Fruit fly (Drosophila melanogaster) whole organism, embryonic: Measurements from ENCODE around the gene NijB.

Experiments used
- B-H1 ChIP-seq: fragments of 200-800 bp; sonication (Bioruptor generic); IDR thresholded peaks from 3 replicates; pipeline ENCODE4 v1.3.6; 2022; ENCODE audit warnings: missing biosample characterization, missing genetic modification characterization
- CG10147 ChIP-seq: fragments of 200-800 bp; sonication (Bioruptor generic); optimal IDR thresholded peaks from 2 replicates; lab custom pipeline; 2019; ENCODE audit warnings: missing biosample characterization, mild to moderate bottlenecking, missing genetic modification characterization, moderate library complexity
- CG10979 ChIP-seq: fragments of 200-800 bp; sonication (Bioruptor generic); optimal IDR thresholded peaks from 2 replicates; lab custom pipeline; 2018; ENCODE audit warnings: missing biosample characterization, mild to moderate bottlenecking, missing genetic modification characterization, moderate library complexity
- CG12942 ChIP-seq: fragments of 200-800 bp; sonication (Bioruptor generic); optimal IDR thresholded peaks from 3 replicates; lab custom pipeline; 2016; ENCODE audit warnings: missing biosample characterization, missing genetic modification characterization
- CG13123 ChIP-seq: fragments of 200-800 bp; sonication (Bioruptor generic); optimal IDR thresholded peaks from 2 replicates; lab custom pipeline; 2016; ENCODE audit warnings: missing biosample characterization, missing genetic modification characterization
- CG13287 ChIP-seq: fragments of 200-800 bp; sonication (Bioruptor generic); IDR thresholded peaks from 2 replicates; pipeline ENCODE4 v1.3.6; 2022; ENCODE audit warnings: missing biosample characterization, missing genetic modification characterization; ENCODE audit not compliant: partially characterized antibody
- CG13775 ChIP-seq: fragments of 200-800 bp; sonication (Bioruptor generic); optimal IDR thresholded peaks from 3 replicates; lab custom pipeline; 2017; ENCODE audit warnings: missing biosample characterization, mild to moderate bottlenecking, missing genetic modification characterization
- CG14710 ChIP-seq: fragments of 200-800 bp; sonication (Bioruptor generic); optimal IDR thresholded peaks from 3 replicates; lab custom pipeline; 2019; ENCODE audit warnings: missing biosample characterization, mild to moderate bottlenecking, missing genetic modification characterization, moderate library complexity
- CG15269 ChIP-seq: fragments of 200-800 bp; sonication (Bioruptor generic); optimal IDR thresholded peaks from 2 replicates; lab custom pipeline; 2018; ENCODE audit warnings: missing biosample characterization, mild to moderate bottlenecking, missing genetic modification characterization, moderate library complexity
- CG15696 ChIP-seq: fragments of 200-800 bp; sonication (Bioruptor generic); optimal IDR thresholded peaks from 2 replicates; lab custom pipeline; 2019; ENCODE audit warnings: missing biosample characterization, mild to moderate bottlenecking, missing genetic modification characterization, moderate library complexity
- CG17359 ChIP-seq: fragments of 200-800 bp; sonication (Bioruptor generic); optimal IDR thresholded peaks from 3 replicates; lab custom pipeline; 2018; ENCODE audit warnings: missing biosample characterization, mild to moderate bottlenecking, missing genetic modification characterization, moderate library complexity
- CG18599 ChIP-seq: fragments of 200-800 bp; sonication (Bioruptor generic); optimal IDR thresholded peaks from 3 replicates; lab custom pipeline; 2017; ENCODE audit warnings: missing biosample characterization, missing genetic modification characterization, mild to moderate bottlenecking, moderate library complexity, missing genetic modification reagents
- CG2712 ChIP-seq: fragments of 200-800 bp; optimal IDR thresholded peaks from 3 replicates; lab custom pipeline; 2019; ENCODE audit warnings: missing biosample characterization, mild to moderate bottlenecking, missing genetic modification characterization, moderate library complexity
- CG34224 ChIP-seq: fragments of 200-800 bp; sonication (Bioruptor generic); IDR thresholded peaks from 3 replicates; pipeline ENCODE4 v1.3.6; 2022; ENCODE audit warnings: missing biosample characterization, missing genetic modification characterization; ENCODE audit not compliant: partially characterized antibody
- CG3847 ChIP-seq: fragments of 200-800 bp; sonication (Bioruptor generic); IDR thresholded peaks from 2 replicates; pipeline ENCODE4 v1.3.6; 2022; ENCODE audit warnings: missing biosample characterization, missing genetic modification characterization
- CG4617 ChIP-seq: fragments of 200-800 bp; sonication (Bioruptor generic); optimal IDR thresholded peaks from 3 replicates; lab custom pipeline; 2016; ENCODE audit warnings: missing biosample characterization, missing genetic modification characterization, borderline replicate concordance
- CG6254 ChIP-seq: fragments of 200-800 bp; sonication (Bioruptor generic); optimal IDR thresholded peaks from 3 replicates; lab custom pipeline; 2017; ENCODE audit warnings: mild to moderate bottlenecking, missing biosample characterization, missing genetic modification reagents, missing genetic modification characterization
- CG6689 ChIP-seq: fragments of 200-800 bp; sonication (Bioruptor generic); IDR thresholded peaks from 2 replicates; pipeline ENCODE4 v1.3.6; 2022; ENCODE audit warnings: missing biosample characterization, missing genetic modification characterization
- CG7556 ChIP-seq: fragments of 200-800 bp; sonication (Bioruptor generic); optimal IDR thresholded peaks from 2 replicates; lab custom pipeline; 2017; ENCODE audit warnings: missing biosample characterization, mild to moderate bottlenecking, missing genetic modification characterization
- CG9437 ChIP-seq: fragments of 200-800 bp; sonication (Bioruptor generic); optimal IDR thresholded peaks from 2 replicates; lab custom pipeline; 2018; ENCODE audit warnings: missing biosample characterization, mild to moderate bottlenecking, missing genetic modification characterization
- Dll ChIP-seq: fragments of 200-800 bp; sonication (Bioruptor generic); IDR thresholded peaks from 4 replicates; pipeline ENCODE4 v1.3.6; 2022; ENCODE audit warnings: missing biosample characterization, missing genetic modification characterization; ENCODE audit not compliant: partially characterized antibody
- E2f2 ChIP-seq: fragments of 200-800 bp; sonication (Bioruptor generic); IDR thresholded peaks from 2 replicates; pipeline ENCODE4 v1.3.6; 2022; ENCODE audit warnings: missing biosample characterization, missing genetic modification characterization
- H2.0 ChIP-seq: fragments of 200-800 bp; sonication (Bioruptor generic); IDR thresholded peaks from 2 replicates; pipeline ENCODE4 v1.3.6; 2022; ENCODE audit warnings: missing biosample characterization, missing genetic modification characterization
- HmgZ ChIP-seq: fragments of 200-800 bp; sonication (Bioruptor generic); optimal IDR thresholded peaks from 2 replicates; lab custom pipeline; 2018; ENCODE audit warnings: missing biosample characterization, mild to moderate bottlenecking, missing genetic modification characterization
- Hr3 ChIP-seq: fragments of 200-800 bp; sonication (Bioruptor generic); optimal IDR thresholded peaks from 3 replicates; lab custom pipeline; 2016; ENCODE audit warnings: missing biosample characterization, missing genetic modification characterization
- Ravus ChIP-seq: fragments of 200-800 bp; sonication (Bioruptor generic); IDR thresholded peaks from 2 replicates; pipeline ENCODE4 v1.3.6; 2022; ENCODE audit warnings: missing biosample characterization, missing genetic modification characterization
- Rfx ChIP-seq: fragments of 200-800 bp; sonication (Bioruptor generic); IDR thresholded peaks from 2 replicates; pipeline ENCODE4 v1.3.6; 2022; ENCODE audit warnings: missing biosample characterization, missing genetic modification characterization
- Scr ChIP-seq: fragments of 200-800 bp; sonication (Bioruptor generic); IDR thresholded peaks from 2 replicates; pipeline ENCODE4 v1.3.6; 2022; ENCODE audit warnings: missing biosample characterization, missing genetic modification characterization; ENCODE audit not compliant: partially characterized antibody
- Sin3A ChIP-seq: fragments of >200 bp; optimal IDR thresholded peaks from 2 replicates; lab custom pipeline; 2018
- Xbp1 ChIP-seq: fragments of 200-800 bp; sonication (Bioruptor generic); optimal IDR thresholded peaks from 3 replicates; lab custom pipeline; 2016; ENCODE audit warnings: missing biosample characterization, mild to moderate bottlenecking, missing genetic modification characterization
- az2 ChIP-seq: fragments of 200-800 bp; sonication (Bioruptor generic); optimal IDR thresholded peaks from 3 replicates; lab custom pipeline; 2016; ENCODE audit warnings: missing biosample characterization, missing genetic modification characterization
- bigmax ChIP-seq: fragments of 200-800 bp; sonication (Bioruptor generic); optimal IDR thresholded peaks from 2 replicates; lab custom pipeline; 2018; ENCODE audit warnings: missing biosample characterization, mild to moderate bottlenecking, missing genetic modification characterization
- bsh ChIP-seq, 2 experiments: fragments of 200-800 bp; sonication (Bioruptor generic); optimal IDR thresholded peaks; 2 replicates each; lab custom pipeline; 2017 to 2018; ENCODE audit warnings: mild to moderate bottlenecking in 2 of 2, missing biosample characterization in 2 of 2, missing genetic modification characterization in 2 of 2, moderate library complexity in 1 of 2
- btn ChIP-seq: fragments of 200-800 bp; sonication (Bioruptor generic); optimal IDR thresholded peaks from 2 replicates; lab custom pipeline; 2016; ENCODE audit warnings: missing biosample characterization, missing genetic modification characterization
- kni ChIP-seq: fragments of 200-800 bp; sonication (Bioruptor generic); optimal IDR thresholded peaks from 3 replicates; lab custom pipeline; 2017; ENCODE audit warnings: mild to moderate bottlenecking, missing biosample characterization, missing genetic modification reagents, missing genetic modification characterization
- lola ChIP-seq, 3 experiments: fragments of >200 bp in 2 of 3; fragments of 200-800 bp in 1 of 3; sonication (Bioruptor generic) in 1 of 3; optimal IDR thresholded peaks; 2 replicates each; lab custom pipeline; 2017 to 2019; ENCODE audit warnings: missing biosample characterization in 3 of 3, missing genetic modification characterization in 3 of 3, mild to moderate bottlenecking in 1 of 3, moderate library complexity in 1 of 3
- nmo ChIP-seq: fragments of 200-800 bp; sonication (Bioruptor generic); optimal IDR thresholded peaks from 2 replicates; lab custom pipeline; 2018; ENCODE audit warnings: missing biosample characterization, mild to moderate bottlenecking, missing genetic modification characterization, moderate library complexity
- otp ChIP-seq: fragments of 200-800 bp; sonication (Bioruptor generic); IDR thresholded peaks from 3 replicates; pipeline ENCODE4, ENCODE4 v1.3.6; 2022; ENCODE audit warnings: missing biosample characterization, missing genetic modification characterization
- prd ChIP-seq, 3 experiments: fragments of >200 bp in 2 of 3; fragments of 200-800 bp in 1 of 3; sonication (Bioruptor generic) in 1 of 3; optimal IDR thresholded peaks in 2 of 3; IDR thresholded peaks in 1 of 3; 2 replicates in 2 of 3; 3 replicates in 1 of 3; pipeline versions ENCODE4 v1.3.6 to Lab custom; 2017 to 2022; ENCODE audit warnings: missing biosample characterization in 1 of 3, missing genetic modification characterization in 1 of 3
- pzg ChIP-seq: fragments of 200-800 bp; sonication (Bioruptor generic); optimal IDR thresholded peaks from 3 replicates; lab custom pipeline; 2018; ENCODE audit warnings: missing biosample characterization, mild to moderate bottlenecking, missing genetic modification characterization, moderate library complexity
- row ChIP-seq: fragments of 200-800 bp; sonication (Bioruptor generic); IDR thresholded peaks from 3 replicates; pipeline ENCODE4 v1.3.6; 2022; ENCODE audit warnings: missing biosample characterization, missing genetic modification characterization
- sens ChIP-seq: fragments of 200-800 bp; sonication (Bioruptor generic); peaks from one replicate; lab custom pipeline; 2016; ENCODE audit warnings: missing biosample characterization, missing genetic modification characterization
- seq ChIP-seq: fragments of 200-800 bp; sonication (Bioruptor generic); IDR thresholded peaks from 2 replicates; pipeline ENCODE4 v1.3.6; 2022; ENCODE audit warnings: missing biosample characterization, missing genetic modification characterization
- stwl ChIP-seq: fragments of 200-800 bp; sonication (Bioruptor generic); optimal IDR thresholded peaks from 3 replicates; lab custom pipeline; 2018; ENCODE audit warnings: missing biosample characterization, mild to moderate bottlenecking, missing genetic modification characterization, moderate library complexity
- trem ChIP-seq: fragments of 200-800 bp; optimal IDR thresholded peaks from 3 replicates; lab custom pipeline; 2019; ENCODE audit warnings: missing biosample characterization, mild to moderate bottlenecking, missing genetic modification characterization, moderate library complexity

NijB gene

DNA sequence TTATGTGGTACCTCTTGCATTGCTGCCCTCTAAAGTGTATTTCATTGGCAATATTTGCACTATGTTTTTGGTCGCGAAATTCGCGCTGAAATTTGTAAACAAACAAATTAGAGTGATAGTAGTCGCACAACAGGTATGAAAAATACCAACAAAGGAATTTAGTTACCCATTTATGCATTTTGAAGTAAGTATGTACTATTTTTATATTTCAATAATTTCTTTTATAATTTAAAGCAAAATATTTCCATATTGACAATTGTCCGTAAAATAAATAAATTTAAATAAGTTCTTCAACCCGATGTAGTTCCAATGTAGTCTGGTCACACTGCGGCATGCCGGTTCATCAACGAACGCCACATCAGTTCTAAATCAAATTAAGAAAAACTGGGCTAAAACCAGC lies 19.7 kb upstream of the NijB start, which contains the start of the genes Rad9 and Uggt (continued):
- TF ChIP-seq Hr3 (GFP tag; lab: Kevin White, UChicago), result peak; percentile 7
- no peak for TF ChIP-seq CG7556 (GFP tag; lab: Kevin White, UChicago)
- TF ChIP-seq CG15696 (tag; lab: Kevin White, UChicago), result peak; percentile 39
- TF ChIP-seq seq (GFP tag; lab: Robert Waterston, UW), result 0 out of 2 replicates have a peak, but pooled peaks have one; percentile 13
- peak; percentile 23 for TF ChIP-seq CG13775 (GFP tag; lab: Kevin White, UChicago)
- TF ChIP-seq CG13287 (GFP tag; lab: Robert Waterston, UW), result peak; percentile 78
- peak; percentile 58 for TF ChIP-seq Xbp1 (GFP tag; lab: Kevin White, UChicago)
- TF ChIP-seq CG6689, result 0 out of 2 replicates have a peak, but pooled peaks have one; percentile 15
- no peak for TF ChIP-seq CG15269 (tag; lab: Kevin White, UChicago)
- peak; percentile 50 for TF ChIP-seq nmo
- no peak for TF ChIP-seq CG10147 (GFP tag; lab: Kevin White, UChicago)
- peak; percentile 96 for TF ChIP-seq stwl (tag; lab: Kevin White, UChicago)
- TF ChIP-seq btn (GFP tag; lab: Kevin White, UChicago), result no peak
- peak; percentile 12 for TF ChIP-seq CG12942 (GFP tag; lab: Kevin White, UChicago)
- peak; percentile 33 for TF ChIP-seq pzg (GFP tag; lab: Kevin White, UChicago)
- TF ChIP-seq bigmax, result no peak
- TF ChIP-seq CG2712 (tag; lab: Kevin White, UChicago), result peak; percentile 56
- TF ChIP-seq lola (GFP tag; optimal IDR thresholded peaks at IDR 0.05; lab: Kevin White, UChicago), result peak in 1 of 3 experiments; percentile 41
- peak; percentile 73 for TF ChIP-seq CG14710 (tag; lab: Kevin White, UChicago)
- TF ChIP-seq CG3847 (GFP tag; lab: Robert Waterston, UW), result peak; percentile 45
- TF ChIP-seq CG10979 (tag; lab: Kevin White, UChicago), result peak; percentile 51
- TF ChIP-seq trem (tag; lab: Kevin White, UChicago), result peak; percentile 69
- TF ChIP-seq CG17359 (tag; lab: Kevin White, UChicago), result peak; percentile 6
- TF ChIP-seq Dll (GFP tag; lab: Robert Waterston, UW), result peak; percentile 59; the same call in 3 of the 4 replicates
- 0 out of 2 replicates have a peak, but pooled peaks have one; percentile 16 for TF ChIP-seq Rfx (GFP tag; lab: Robert Waterston, UW)
- TF ChIP-seq az2 (GFP tag; lab: Kevin White, UChicago), result peak; percentile 20
- TF ChIP-seq CG18599 (GFP tag; lab: Kevin White, UChicago), result peak; percentile 45
- TF ChIP-seq prd (optimal IDR thresholded peaks at IDR 0.05; lab: Kevin White, UChicago), result no peak
- 0 out of 3 replicates have a peak, but pooled peaks have one; percentile 29 for TF ChIP-seq prd (GFP tag; IDR thresholded peaks at IDR 0.05; lab: Robert Waterston, UW)
- TF ChIP-seq Ravus (GFP tag; lab: Robert Waterston, UW), result no peak
- peak; percentile 75 for TF ChIP-seq E2f2 (GFP tag; lab: Robert Waterston, UW)
- no peak for TF ChIP-seq CG13123 (GFP tag; lab: Kevin White, UChicago)
- no peak for TF ChIP-seq otp (GFP tag; lab: Robert Waterston, UW)
- TF ChIP-seq bsh (GFP tag; optimal IDR thresholded peaks at IDR 0.05; lab: Kevin White, UChicago), result peak in 1 of 2 experiments; percentile 9
- no peak for TF ChIP-seq H2.0 (GFP tag; lab: Robert Waterston, UW)
- TF ChIP-seq sens (GFP tag; lab: Kevin White, UChicago), result peak; percentile 63
- TF ChIP-seq B-H1 (GFP tag; lab: Robert Waterston, UW), result no peak
- TF ChIP-seq Scr (GFP tag; lab: Robert Waterston, UW), result 0 out of 2 replicates have a peak, but pooled peaks have one; percentile 43
- no peak for TF ChIP-seq kni (GFP tag; lab: Kevin White, UChicago)
- TF ChIP-seq CG4617 (GFP tag; lab: Kevin White, UChicago), result peak; percentile 59
- TF ChIP-seq CG34224 (GFP tag; lab: Robert Waterston, UW), result peak; percentile 61
- peak; percentile 31 for TF ChIP-seq CG9437
- peak; percentile 48 for TF ChIP-seq HmgZ (tag; lab: Kevin White, UChicago)
- TF ChIP-seq Sin3A (lab: Kevin White, UChicago), result peak; percentile 21
- TF ChIP-seq CG6254 (GFP tag; lab: Kevin White, UChicago), result peak; percentile 7
- TF ChIP-seq row (GFP tag; lab: Robert Waterston, UW), result peak; percentile 57
